Fruit fly (Drosophila melanogaster) whole organism, prepupa: ENCODE measurements around the gene Mvd.

Experiments
- Blimp-1 ChIP-seq: fragments of 200-800 bp; sonication (Bioruptor generic); optimal IDR thresholded peaks from 3 replicates; lab custom pipeline; 2017; ENCODE audit warnings: missing biosample characterization, missing genetic modification characterization, mild to moderate bottlenecking, moderate library complexity, missing genetic modification reagents
- CG10631 ChIP-seq: fragments of 200-800 bp; sonication (Bioruptor generic); optimal IDR thresholded peaks from 2 replicates; lab custom pipeline; 2016; ENCODE audit warnings: missing biosample characterization, missing genetic modification characterization
- CG11294 ChIP-seq: fragments of 200-800 bp; sonication (Bioruptor generic); IDR thresholded peaks from 2 replicates; pipeline ENCODE4 v1.3.6; 2022; ENCODE audit warnings: missing biosample characterization, missing genetic modification characterization
- CG11762 ChIP-seq: fragments of 200-800 bp; sonication (Bioruptor generic); optimal IDR thresholded peaks from 3 replicates; lab custom pipeline; 2016; ENCODE audit warnings: missing biosample characterization, missing genetic modification characterization; ENCODE audit not compliant: insufficient read depth
- CG15336 ChIP-seq: fragments of 200-800 bp; sonication (Bioruptor generic); IDR thresholded peaks from 2 replicates; pipeline ENCODE4 v1.3.6; 2022; ENCODE audit warnings: missing biosample characterization, missing genetic modification characterization
- CG1621 ChIP-seq: fragments of 200-800 bp; sonication (Bioruptor generic); optimal IDR thresholded peaks from 3 replicates; lab custom pipeline; 2018; ENCODE audit warnings: missing biosample characterization, mild to moderate bottlenecking, missing genetic modification characterization
- CG16779 ChIP-seq: fragments of 200-800 bp; sonication (Bioruptor generic); optimal IDR thresholded peaks from 3 replicates; lab custom pipeline; 2017; ENCODE audit warnings: missing biosample characterization, mild to moderate bottlenecking, missing genetic modification characterization
- CG3032 ChIP-seq: fragments of 200-800 bp; optimal IDR thresholded peaks from 2 replicates; lab custom pipeline; 2019; ENCODE audit warnings: missing biosample characterization, mild to moderate bottlenecking, missing genetic modification characterization, moderate library complexity
- CG31627 ChIP-seq: fragments of 200-800 bp; sonication (Bioruptor generic); optimal IDR thresholded peaks from 3 replicates; lab custom pipeline; 2016; ENCODE audit warnings: missing biosample characterization, missing genetic modification characterization
- CG32006 ChIP-seq: fragments of 200-800 bp; sonication (Bioruptor generic); optimal IDR thresholded peaks from 3 replicates; lab custom pipeline; 2017; ENCODE audit warnings: missing biosample characterization, mild to moderate bottlenecking, missing genetic modification characterization
- CG34406 ChIP-seq: fragments of 200-800 bp; sonication (Bioruptor generic); optimal IDR thresholded peaks from 3 replicates; lab custom pipeline; 2016; ENCODE audit warnings: missing biosample characterization, missing genetic modification characterization
- CG6808 ChIP-seq: fragments of 200-800 bp; sonication (Bioruptor generic); optimal IDR thresholded peaks from 3 replicates; lab custom pipeline; 2017; ENCODE audit warnings: missing biosample characterization, missing genetic modification characterization, mild to moderate bottlenecking, moderate library complexity, missing genetic modification reagents
- CG7368 ChIP-seq: fragments of 200-800 bp; sonication (Bioruptor generic); optimal IDR thresholded peaks from 3 replicates; lab custom pipeline; 2016; ENCODE audit warnings: missing biosample characterization, missing genetic modification characterization
- CG8119 ChIP-seq: fragments of 200-800 bp; sonication (Bioruptor generic); IDR thresholded peaks from 3 replicates; pipeline ENCODE4 v1.3.6; 2022; ENCODE audit warnings: missing biosample characterization, missing genetic modification characterization
- CG8319 ChIP-seq: fragments of 200-800 bp; sonication (Bioruptor generic); optimal IDR thresholded peaks from 3 replicates; lab custom pipeline; 2016; ENCODE audit warnings: missing biosample characterization, missing genetic modification characterization
- Eip75B ChIP-seq: fragments of 200-800 bp; sonication (Bioruptor generic); optimal IDR thresholded peaks from 3 replicates; lab custom pipeline; 2016; ENCODE audit warnings: missing biosample characterization, missing genetic modification characterization
- Eip78C ChIP-seq: fragments of 200-800 bp; sonication (Bioruptor generic); peaks from one replicate; lab custom pipeline; 2016; ENCODE audit warnings: missing biosample characterization, missing genetic modification characterization
- Ets21C ChIP-seq: fragments of 200-800 bp; sonication (Bioruptor generic); optimal IDR thresholded peaks from 3 replicates; lab custom pipeline; 2016; ENCODE audit warnings: missing biosample characterization, missing genetic modification characterization
- Ets96B ChIP-seq: fragments of 200-800 bp; optimal IDR thresholded peaks from 2 replicates; lab custom pipeline; 2019; ENCODE audit warnings: missing biosample characterization, mild to moderate bottlenecking, missing genetic modification characterization, moderate library complexity
- Gug ChIP-seq: fragments of 200-800 bp; sonication (Bioruptor generic); IDR thresholded peaks from 2 replicates; pipeline ENCODE4 v1.3.6; 2022; ENCODE audit warnings: missing biosample characterization, missing genetic modification characterization
- Hr38 ChIP-seq: sonication (Bioruptor generic); optimal IDR thresholded peaks from 2 replicates; lab custom pipeline; 2016; ENCODE audit warnings: missing biosample characterization, missing genetic modification characterization
- Hr39 ChIP-seq: fragments of 200-800 bp; sonication (Bioruptor generic); optimal IDR thresholded peaks from 2 replicates; lab custom pipeline; 2016; ENCODE audit warnings: missing biosample characterization, missing genetic modification characterization
- Hr4 ChIP-seq: fragments of 200-800 bp; sonication (Bioruptor generic); optimal IDR thresholded peaks from 3 replicates; lab custom pipeline; 2016; ENCODE audit warnings: missing biosample characterization, missing genetic modification characterization
- Lpt ChIP-seq: fragments of 200-800 bp; sonication (Bioruptor generic); optimal IDR thresholded peaks from 3 replicates; lab custom pipeline; 2016; ENCODE audit warnings: missing biosample characterization, missing genetic modification characterization
- Met ChIP-seq: fragments of 200-800 bp; sonication (Bioruptor generic); optimal IDR thresholded peaks from 3 replicates; lab custom pipeline; 2016; ENCODE audit warnings: missing biosample characterization, missing genetic modification characterization
- Smox ChIP-seq: fragments of 200-800 bp; sonication (Bioruptor generic); optimal IDR thresholded peaks from 3 replicates; lab custom pipeline; 2016; ENCODE audit warnings: missing biosample characterization, missing genetic modification characterization
- Sox102F ChIP-seq: fragments of 200-800 bp; sonication (Bioruptor generic); optimal IDR thresholded peaks from 2 replicates; lab custom pipeline; 2016; ENCODE audit warnings: missing biosample characterization, mild to moderate bottlenecking, missing genetic modification characterization
- Sox14 ChIP-seq: fragments of 200-800 bp; sonication (Bioruptor generic); optimal IDR thresholded peaks from 3 replicates; lab custom pipeline; 2016; ENCODE audit warnings: missing biosample characterization, missing genetic modification characterization
- Sox15 ChIP-seq: fragments of 200-800 bp; sonication (Bioruptor generic); optimal IDR thresholded peaks from 3 replicates; lab custom pipeline; 2016; ENCODE audit warnings: missing biosample characterization, missing genetic modification characterization
- achi ChIP-seq: fragments of 200-800 bp; sonication (Bioruptor generic); optimal IDR thresholded peaks from 3 replicates; lab custom pipeline; 2016; ENCODE audit warnings: missing biosample characterization, missing genetic modification characterization
- acj6 ChIP-seq: fragments of 200-800 bp; sonication (Bioruptor generic); optimal IDR thresholded peaks from 3 replicates; lab custom pipeline; 2016; ENCODE audit warnings: missing biosample characterization, missing genetic modification characterization
- dac ChIP-seq: fragments of 200-800 bp; sonication (Bioruptor generic); optimal IDR thresholded peaks from 2 replicates; lab custom pipeline; 2017; ENCODE audit warnings: missing biosample characterization, mild to moderate bottlenecking, missing genetic modification characterization
- dsx ChIP-seq: fragments of 200-800 bp; optimal IDR thresholded peaks from 3 replicates; lab custom pipeline; 2019; ENCODE audit warnings: missing biosample characterization, mild to moderate bottlenecking, missing genetic modification characterization, moderate library complexity; ENCODE audit not compliant: poor library complexity, severe bottlenecking
- eg ChIP-seq: fragments of 200-800 bp; sonication (Bioruptor generic); IDR thresholded peaks from 3 replicates; pipeline ENCODE4 v1.3.6; 2022; ENCODE audit warnings: missing biosample characterization, missing genetic modification characterization
- esn ChIP-seq: fragments of 200-800 bp; sonication (Bioruptor generic); optimal IDR thresholded peaks from 2 replicates; lab custom pipeline; 2016; ENCODE audit warnings: missing biosample characterization, mild to moderate bottlenecking, missing genetic modification characterization, moderate library complexity
- fd59A ChIP-seq: fragments of 200-800 bp; sonication (Bioruptor generic); optimal IDR thresholded peaks from 2 replicates; lab custom pipeline; 2017; ENCODE audit warnings: missing biosample characterization, mild to moderate bottlenecking, missing genetic modification characterization, missing genetic modification reagents
- fkh ChIP-seq: fragments of 200-800 bp; sonication (Bioruptor generic); optimal IDR thresholded peaks from 3 replicates; lab custom pipeline; 2017; ENCODE audit warnings: missing biosample characterization, mild to moderate bottlenecking, missing genetic modification characterization, moderate library complexity
- net ChIP-seq: fragments of 200-800 bp; sonication (Bioruptor generic); optimal IDR thresholded peaks from 3 replicates; lab custom pipeline; 2016; ENCODE audit warnings: missing biosample characterization, missing genetic modification characterization
- pdm3 ChIP-seq: fragments of 200-800 bp; sonication (Bioruptor generic); optimal IDR thresholded peaks from 3 replicates; lab custom pipeline; 2016; ENCODE audit warnings: missing biosample characterization, missing genetic modification characterization
- salr ChIP-seq, 2 experiments: fragments of 200-800 bp; sonication (Bioruptor generic); optimal IDR thresholded peaks; 3 replicates each; lab custom pipeline; 2016 to 2018; ENCODE audit warnings: missing biosample characterization in 2 of 2, missing genetic modification characterization in 2 of 2, mild to moderate bottlenecking in 1 of 2
- ss ChIP-seq, 2 experiments: fragments of 200-800 bp; sonication (Bioruptor generic); optimal IDR thresholded peaks; 2 replicates in 1 of 2; 3 replicates in 1 of 2; lab custom pipeline; 2017 to 2018; ENCODE audit warnings: mild to moderate bottlenecking in 2 of 2, missing biosample characterization in 2 of 2, missing genetic modification characterization in 2 of 2, moderate library complexity in 1 of 2
- svp ChIP-seq: fragments of 200-800 bp; sonication (Bioruptor generic); peaks from one replicate; lab custom pipeline; 2016; ENCODE audit warnings: missing biosample characterization, missing genetic modification characterization
- topi ChIP-seq: fragments of 200-800 bp; sonication (Bioruptor generic); optimal IDR thresholded peaks from 3 replicates; lab custom pipeline; 2016; ENCODE audit warnings: missing biosample characterization, missing genetic modification characterization

Gene Mvd

DNA sequence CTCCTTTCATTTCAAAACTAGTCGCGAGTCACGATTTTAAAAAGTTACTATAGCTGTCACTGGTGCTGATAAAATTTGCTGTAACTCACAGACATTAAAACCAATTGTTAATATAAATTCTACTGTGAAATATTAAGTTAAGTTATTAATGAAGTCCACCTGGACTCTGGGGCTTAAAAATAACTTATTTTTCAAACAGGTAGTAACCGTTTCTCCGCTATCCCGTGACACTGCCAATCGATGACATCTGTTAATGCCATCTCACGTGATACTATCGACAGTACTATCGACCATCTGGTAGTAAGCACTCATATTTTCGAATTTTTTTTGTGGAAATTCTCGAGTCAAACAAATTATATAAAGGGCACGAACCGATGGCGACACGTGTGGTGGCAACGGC, 15.0 kb upstream of the Mvd start, which contains the start of the genes CG12379 and MagR (continued):
- TF ChIP-seq Lpt (GFP tag; lab: Kevin White, UChicago) = no peak
- no peak for TF ChIP-seq CG7368 (GFP tag; lab: Kevin White, UChicago)
- 0 out of 3 replicates have a peak, but pooled peaks have one; percentile 33 for TF ChIP-seq eg (GFP tag; lab: Robert Waterston, UW)
- TF ChIP-seq CG8319 (GFP tag; lab: Kevin White, UChicago) = no peak
- TF ChIP-seq CG15336 = no peak
- no peak for TF ChIP-seq CG1621 (tag; lab: Kevin White, UChicago)
- TF ChIP-seq Hr38 (GFP tag; lab: Kevin White, UChicago) = no peak
- no peak for TF ChIP-seq CG6808 (GFP tag; lab: Kevin White, UChicago)
- no peak for TF ChIP-seq salr (GFP tag; optimal IDR thresholded peaks at IDR 0.05; lab: Kevin White, UChicago)
- peak; percentile 66 for TF ChIP-seq esn (GFP tag; lab: Kevin White, UChicago)
- TF ChIP-seq achi (GFP tag; lab: Kevin White, UChicago) = peak; percentile 50
- no peak for TF ChIP-seq CG34406 (GFP tag; lab: Kevin White, UChicago)
- peak; percentile 58 for TF ChIP-seq Gug (GFP tag; lab: Robert Waterston, UW)
- peak; percentile 57 for TF ChIP-seq pdm3 (GFP tag; lab: Kevin White, UChicago)
- TF ChIP-seq dsx (GFP tag; lab: Kevin White, UChicago) = no peak
- TF ChIP-seq CG16779 (tag; lab: Kevin White, UChicago) = no peak
- TF ChIP-seq Smox = peak; percentile 36
- peak; percentile 69 for TF ChIP-seq CG31627
- TF ChIP-seq Eip75B (GFP tag; lab: Kevin White, UChicago) = no peak
- TF ChIP-seq CG11762 (GFP tag; lab: Kevin White, UChicago) = no peak
- no peak for TF ChIP-seq acj6 (GFP tag; lab: Kevin White, UChicago)
- TF ChIP-seq CG10631 (GFP tag; lab: Kevin White, UChicago) = peak; percentile 32
- TF ChIP-seq CG3032 (tag; lab: Kevin White, UChicago) = peak; percentile 62
- 0 out of 3 replicates have a peak, but pooled peaks have one; percentile 12 for TF ChIP-seq CG8119
- TF ChIP-seq topi (GFP tag; lab: Kevin White, UChicago) = peak; percentile 63
- TF ChIP-seq dac (GFP tag; lab: Kevin White, UChicago) = no peak
- peak; percentile 25 for TF ChIP-seq Hr4 (GFP tag; lab: Kevin White, UChicago)
- TF ChIP-seq Sox15 = peak; percentile 8
- TF ChIP-seq CG11294 (GFP tag; lab: Robert Waterston, UW) = no peak
- TF ChIP-seq net (GFP tag; lab: Kevin White, UChicago) = no peak
- TF ChIP-seq Ets96B (tag; lab: Kevin White, UChicago) = peak; percentile 41
- TF ChIP-seq ss (GFP tag; optimal IDR thresholded peaks at IDR 0.05; lab: Kevin White, UChicago) = no peak
- TF ChIP-seq, all 60 proteins: peak for 26

DNA sequence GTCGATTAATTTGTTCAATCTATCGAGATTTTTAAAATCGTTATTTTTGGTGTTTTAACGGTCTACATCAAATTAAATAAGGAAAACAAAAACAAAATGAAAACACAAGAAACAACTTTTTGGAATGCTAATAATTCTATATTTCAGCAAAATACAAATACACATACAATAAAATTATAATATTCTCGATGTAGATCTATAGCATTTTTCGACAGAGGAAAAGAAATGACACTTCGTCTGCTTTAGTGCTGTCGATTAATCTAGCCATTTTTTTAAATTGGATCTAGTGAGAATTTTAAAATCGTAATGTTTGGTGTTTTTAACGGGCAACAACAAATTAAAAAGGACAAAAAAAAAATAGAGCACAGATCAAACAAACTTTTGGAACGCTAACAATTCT, 11.9 kb upstream of the Mvd start, which contains the start of gene Arp6:
TSS of gene Arp6 (minus strand) at position 11 of the 400 bp plus-strand sequence.
- TF ChIP-seq acj6 (GFP tag; lab: Kevin White, UChicago) (no peak), ss (GFP tag; optimal IDR thresholded peaks at IDR 0.05; lab: Kevin White, UChicago) (no peak), CG7368 (GFP tag; lab: Kevin White, UChicago) (no peak), Eip78C (GFP tag; lab: Kevin White, UChicago) (peak; percentile 2), Blimp-1 (GFP tag; lab: Kevin White, UChicago) (no peak), Gug (GFP tag; lab: Robert Waterston, UW) (no peak), CG32006 (GFP tag; lab: Kevin White, UChicago) (no peak), net (GFP tag; lab: Kevin White, UChicago) (no peak), CG34406 (GFP tag; lab: Kevin White, UChicago) (no peak)

DNA sequence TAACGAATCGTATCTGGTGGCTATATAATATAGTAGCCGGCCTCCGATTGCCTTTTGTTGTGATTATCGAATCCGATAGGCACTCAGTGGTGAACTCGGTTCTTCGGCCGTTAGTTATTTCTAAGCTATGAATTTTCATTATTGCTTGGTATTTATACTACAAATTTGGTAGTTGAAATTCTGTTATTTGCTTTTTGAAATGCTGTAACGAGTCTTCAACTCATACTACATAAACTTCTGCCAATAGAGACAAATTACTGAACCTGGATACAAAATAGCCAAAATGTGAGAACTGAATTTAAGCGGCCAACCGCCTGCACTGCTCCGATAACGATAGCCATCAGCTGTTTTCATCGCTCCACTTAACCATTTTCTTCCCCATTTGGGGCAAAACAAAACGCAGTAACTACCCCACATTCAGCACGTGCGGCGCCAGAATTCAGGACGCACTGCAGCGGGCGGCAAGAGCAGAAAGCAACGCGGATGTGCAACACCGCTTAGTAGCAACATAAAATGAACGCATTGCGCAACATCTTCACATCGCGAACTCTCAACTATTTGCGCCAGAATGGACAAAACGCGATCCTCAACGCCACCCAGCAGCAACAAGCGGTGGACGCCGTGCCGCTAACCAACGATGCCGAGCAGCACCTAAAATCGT, 9.9 kb upstream of the Mvd start, which contains the start of the genes CG11679 and CG8206:
TSS of gene CG11679 (minus strand) at position 65 of the 661 bp plus-strand sequence.
TSS of gene CG8206 (plus strand) at position 341 of the 661 bp plus-strand sequence.
- TF ChIP-seq CG31627 (peak; percentile 50), salr (GFP tag; optimal IDR thresholded peaks at IDR 0.05; lab: Kevin White, UChicago) (no peak), ss (GFP tag; optimal IDR thresholded peaks at IDR 0.05; lab: Kevin White, UChicago) (no peak), Ets21C (GFP tag; lab: Kevin White, UChicago) (peak; percentile 39), CG10631 (GFP tag; lab: Kevin White, UChicago) (peak; percentile 26), Eip75B (GFP tag; lab: Kevin White, UChicago) (peak; percentile 45), CG8319 (GFP tag; lab: Kevin White, UChicago) (no peak), Lpt (GFP tag; lab: Kevin White, UChicago) (no peak), topi (GFP tag; lab: Kevin White, UChicago) (peak; percentile 55), CG15336 (0 out of 2 replicates have a peak, but pooled peaks have one; percentile 23), fd59A (no peak), svp (GFP tag; lab: Kevin White, UChicago) (peak; percentile 65), Sox14 (GFP tag; lab: Kevin White, UChicago) (peak; percentile 57), Sox102F (GFP tag; lab: Kevin White, UChicago) (no peak), CG11294 (GFP tag; lab: Robert Waterston, UW) (peak; percentile 22; the same call in 1 of the 2 replicates), CG1621 (tag; lab: Kevin White, UChicago) (no peak), dac (GFP tag; lab: Kevin White, UChicago) (no peak), fkh (GFP tag; lab: Kevin White, UChicago) (no peak), eg (GFP tag; lab: Robert Waterston, UW) (peak; percentile 34; the same call in 1 of the 3 replicates), Hr39 (peak; percentile 46), Met (GFP tag; lab: Kevin White, UChicago) (peak; percentile 36), CG16779 (tag; lab: Kevin White, UChicago) (no peak)
